Worm (Caenorhabditis elegans): ENCODE results near the gene H14E04.3.

The H14E04.3 gene

DNA sequence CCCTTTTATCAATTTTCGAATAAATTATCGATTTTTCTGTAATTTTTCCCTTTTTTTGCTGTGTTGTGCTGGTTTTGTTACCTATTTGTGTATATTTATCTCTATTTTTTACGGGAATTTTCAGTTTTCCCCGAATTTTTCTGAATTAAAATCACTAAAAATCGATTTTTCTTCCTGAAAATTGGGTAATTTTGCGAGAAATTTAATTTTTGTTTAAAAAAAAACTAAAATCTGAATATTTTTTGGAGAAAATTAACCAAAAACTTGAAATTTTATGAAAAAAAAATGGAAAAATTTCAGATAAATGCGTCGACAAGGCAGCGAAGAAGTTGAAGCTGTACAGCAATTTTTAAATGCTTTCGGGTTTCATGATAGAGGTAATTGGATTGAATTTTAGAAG lies 39.1 kb downstream of the H14E04.3 start, which contains the start of gene gip-1:
gip-1 (plus strand) TSS at position 301 of the 400 bp plus-strand sequence.
- TF ChIP-seq flt-1 (GFP tag; IDR thresholded peaks at IDR 0.05) (no peak), T22C8.4 (GFP tag; IDR thresholded peaks at IDR 0.05) (no peak)

DNA sequence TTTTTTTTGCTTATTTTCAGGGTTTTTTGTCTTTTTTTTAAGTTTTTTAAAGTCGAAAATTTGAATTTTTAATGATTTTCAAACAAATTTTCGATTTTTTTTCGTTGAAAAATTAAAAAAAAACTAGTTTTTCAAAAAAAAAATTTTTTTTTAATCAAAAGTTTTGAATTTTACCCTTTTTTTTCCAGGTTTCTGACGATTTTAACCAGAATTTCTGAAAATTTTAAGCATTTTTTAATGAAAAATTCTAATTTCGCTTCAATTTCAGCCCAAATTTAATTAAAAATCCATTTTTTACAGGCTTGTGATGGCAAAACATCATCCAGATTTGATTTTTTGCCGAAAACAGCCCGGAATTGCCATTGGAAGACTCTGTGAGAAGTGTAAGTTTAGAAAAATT lies 43.1 kb downstream of the H14E04.3 start, which contains the start of gene phf-5:
phf-5 (plus strand) TSS at position 301 of the 400 bp plus-strand sequence.
- TF ChIP-seq ztf-29 (GFP tag; IDR thresholded peaks at IDR 0.05) (no peak), klf-2 (GFP tag; conservative IDR thresholded peaks at IDR 0.05) (no peak), med-1 (GFP tag; optimal IDR thresholded peaks at IDR 0.05; ENCODE audit: insufficient read depth) (no peak), T22C8.4 (GFP tag; IDR thresholded peaks at IDR 0.05) (no peak), flt-1 (GFP tag; IDR thresholded peaks at IDR 0.05) (no peak), cog-1 (tag; optimal IDR thresholded peaks at IDR 0.05) (no peak), ref-1 (GFP tag; conservative IDR thresholded peaks at IDR 0.05) (no peak), tab-1 (GFP tag; IDR thresholded peaks at IDR 0.05) (no peak)
